Worm (Caenorhabditis elegans) whole organism, L1 larva: Measurements from ENCODE around the gene unc-71.

Experiments used
- lin-35 ChIP-seq, 2 experiments: fragments of 150-350 bp; optimal IDR thresholded peaks; 2 replicates each; lab custom pipeline; 2014; ENCODE audit warnings: missing biosample characterization in 2 of 2, missing genetic modification characterization in 2 of 2, missing genetic modification reagents in 2 of 2
- mep-1 ChIP-seq: fragments of 150-350 bp; optimal IDR thresholded peaks from 2 replicates; lab custom pipeline; 2014; ENCODE audit warnings: missing biosample characterization, missing genetic modification characterization
- ztf-11 ChIP-seq, 2 experiments: sonication (generic microtip); optimal IDR thresholded peaks; 2 replicates each; lab custom pipeline; 2016 to 2017; ENCODE audit warnings: missing genetic modification characterization in 2 of 2, missing biosample characterization in 1 of 2, missing compliant biosample characterization in 1 of 2

ce11 chrIII:12849691-12850090 lies 41.8 kb downstream of the unc-71 start:
- TF ChIP-seq ztf-11 (tag; optimal IDR thresholded peaks at IDR 0.05; lab: Kevin White, UChicago) (no peak), lin-35 (GFP tag; optimal IDR thresholded peaks at IDR 0.05; lab: Kevin White, UChicago) (no peak), mep-1 (tag; lab: Kevin White, UChicago) (no peak)
